Worm (Caenorhabditis elegans) whole organism, early embryonic: ENCODE results near the gene C50D2.6.

ENCODE experiments used
- ama-1 ChIP-seq: fragments of 150-350 bp; optimal IDR thresholded peaks from 2 replicates; lab custom pipeline; 2014
- pes-1 ChIP-seq: fragments of 200-800 bp; sonication (Bioruptor generic); IDR thresholded peaks from 2 replicates; pipeline ENCODE4 v1.3.6; 2022; ENCODE audit warnings: missing genetic modification reagents, missing genetic modification characterization, missing compliant biosample characterization
- scrt-1 ChIP-seq: fragments of 200-800 bp; sonication (Bioruptor generic); IDR thresholded peaks from 2 replicates; pipeline ENCODE4 v1.3.6; 2022; ENCODE audit warnings: missing genetic modification characterization, missing compliant biosample characterization
- tbx-11 ChIP-seq: fragments of 200-800 bp; sonication (Bioruptor generic); IDR thresholded peaks from 2 replicates; pipeline ENCODE4 v1.3.6; 2022; ENCODE audit warnings: missing genetic modification characterization, missing compliant biosample characterization

DNA sequence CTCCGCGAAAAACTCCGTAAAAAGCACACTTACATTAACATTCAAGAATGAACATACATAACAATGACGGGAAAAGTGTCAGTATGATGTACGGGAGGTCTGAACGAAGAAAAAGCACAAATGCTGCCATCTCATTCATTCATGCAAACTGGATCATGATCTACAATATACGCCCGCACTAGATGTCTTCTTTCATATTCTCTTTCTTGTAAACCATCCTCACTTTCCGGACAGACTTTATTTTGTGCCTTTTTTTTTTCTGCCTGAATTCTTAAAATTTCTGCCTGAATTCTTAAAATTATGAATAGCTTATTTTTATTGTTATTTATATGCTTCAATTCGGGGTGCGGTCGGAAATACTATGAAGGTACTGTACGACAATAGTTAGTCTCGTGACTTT, 50.9 kb downstream of the C50D2.6 start, which contains the start of gene K10B4.1:
- TF ChIP-seq pes-1 = no peak
- no peak for TF ChIP-seq tbx-11
- TF ChIP-seq scrt-1 = no peak
- TF ChIP-seq ama-1 = no peak
